Fruit fly (Drosophila melanogaster) whole organism, embryonic: ENCODE results near the gene AP-1-2beta.

Source experiments
- Atf3 ChIP-seq: fragments of 200-800 bp; sonication (Bioruptor generic); optimal IDR thresholded peaks from 3 replicates; lab custom pipeline; 2016; ENCODE audit warnings: missing biosample characterization, missing genetic modification characterization
- CG10431 ChIP-seq: fragments of 200-800 bp; sonication (Bioruptor generic); optimal IDR thresholded peaks from 3 replicates; lab custom pipeline; 2018; ENCODE audit warnings: missing biosample characterization, mild to moderate bottlenecking, missing genetic modification characterization
- CG12659 ChIP-seq: fragments of 200-800 bp; sonication (Bioruptor generic); optimal IDR thresholded peaks from 3 replicates; lab custom pipeline; 2017; ENCODE audit warnings: mild to moderate bottlenecking, missing biosample characterization, missing genetic modification reagents, missing genetic modification characterization
- CG12744 ChIP-seq: fragments of 200-800 bp; sonication (Bioruptor generic); optimal IDR thresholded peaks from 2 replicates; lab custom pipeline; 2016; ENCODE audit warnings: missing biosample characterization, missing genetic modification characterization
- CG13624 ChIP-seq: fragments of 200-800 bp; sonication (Bioruptor generic); optimal IDR thresholded peaks from 2 replicates; lab custom pipeline; 2016; ENCODE audit warnings: missing biosample characterization, missing genetic modification characterization
- CG1529 ChIP-seq: fragments of 200-800 bp; sonication (Bioruptor generic); optimal IDR thresholded peaks from 3 replicates; lab custom pipeline; 2018; ENCODE audit warnings: missing biosample characterization, missing genetic modification characterization
- CG1647 ChIP-seq: fragments of 200-800 bp; sonication (Bioruptor generic); optimal IDR thresholded peaks from 3 replicates; lab custom pipeline; 2016; ENCODE audit warnings: missing biosample characterization, missing genetic modification characterization
- CG17829 ChIP-seq: fragments of 200-800 bp; optimal IDR thresholded peaks from 2 replicates; lab custom pipeline; 2019; ENCODE audit warnings: missing biosample characterization, mild to moderate bottlenecking, missing genetic modification characterization, moderate library complexity
- CG2116 ChIP-seq: fragments of 200-800 bp; sonication (Bioruptor generic); optimal IDR thresholded peaks from 3 replicates; lab custom pipeline; 2018; ENCODE audit warnings: missing biosample characterization, mild to moderate bottlenecking, missing genetic modification characterization
- CG2129 ChIP-seq: fragments of 200-800 bp; sonication (Bioruptor generic); IDR thresholded peaks from 2 replicates; pipeline ENCODE4 v1.3.6; 2022; ENCODE audit warnings: missing biosample characterization, missing genetic modification characterization; ENCODE audit not compliant: partially characterized antibody
- CG31224 ChIP-seq: fragments of 200-800 bp; sonication (Bioruptor generic); IDR thresholded peaks from 2 replicates; pipeline ENCODE4 v1.3.6; 2022; ENCODE audit warnings: missing biosample characterization, missing genetic modification characterization
- CG4404 ChIP-seq: fragments of 200-800 bp; sonication (Bioruptor generic); IDR thresholded peaks from 2 replicates; pipeline ENCODE4 v1.3.6; 2022; ENCODE audit warnings: missing biosample characterization, missing genetic modification characterization
- CG4617 ChIP-seq: fragments of 200-800 bp; sonication (Bioruptor generic); optimal IDR thresholded peaks from 3 replicates; lab custom pipeline; 2016; ENCODE audit warnings: missing biosample characterization, missing genetic modification characterization, borderline replicate concordance
- CG5245 ChIP-seq: fragments of 200-800 bp; sonication (Bioruptor generic); optimal IDR thresholded peaks from 3 replicates; lab custom pipeline; 2016; ENCODE audit warnings: missing biosample characterization, missing genetic modification characterization
- CG6254 ChIP-seq: fragments of 200-800 bp; sonication (Bioruptor generic); optimal IDR thresholded peaks from 3 replicates; lab custom pipeline; 2017; ENCODE audit warnings: mild to moderate bottlenecking, missing biosample characterization, missing genetic modification reagents, missing genetic modification characterization
- CG7372 ChIP-seq: fragments of 200-800 bp; sonication (Bioruptor generic); IDR thresholded peaks from 2 replicates; pipeline ENCODE4 v1.3.6; 2022; ENCODE audit warnings: missing biosample characterization, missing genetic modification characterization
- CG8388 ChIP-seq: fragments of 200-800 bp; sonication (Bioruptor generic); optimal IDR thresholded peaks from 2 replicates; lab custom pipeline; 2019; ENCODE audit warnings: missing biosample characterization, mild to moderate bottlenecking, missing genetic modification characterization, moderate library complexity
- CG8944 ChIP-seq: fragments of 200-800 bp; sonication (Bioruptor generic); optimal IDR thresholded peaks from 3 replicates; lab custom pipeline; 2016; ENCODE audit warnings: missing biosample characterization, missing genetic modification characterization
- CG9876 ChIP-seq: fragments of 200-800 bp; sonication (Bioruptor generic); optimal IDR thresholded peaks from 2 replicates; lab custom pipeline; 2016; ENCODE audit warnings: missing biosample characterization, missing genetic modification characterization
- CG9932 ChIP-seq: fragments of 200-800 bp; sonication (Bioruptor generic); IDR thresholded peaks from 2 replicates; pipeline ENCODE4 v1.3.6; 2022; ENCODE audit warnings: missing biosample characterization, missing genetic modification characterization
- Dbx ChIP-seq: fragments of 200-800 bp; sonication (Bioruptor generic); IDR thresholded peaks from 3 replicates; pipeline ENCODE4 v1.3.6; 2022; ENCODE audit warnings: missing biosample characterization, missing genetic modification characterization
- Dp ChIP-seq: fragments of 200-800 bp; sonication (Bioruptor generic); optimal IDR thresholded peaks from 2 replicates; lab custom pipeline; 2018; ENCODE audit warnings: missing biosample characterization, mild to moderate bottlenecking, missing genetic modification characterization, moderate library complexity
- Drgx ChIP-seq: fragments of 200-800 bp; sonication (Bioruptor generic); IDR thresholded peaks from 2 replicates; pipeline ENCODE4 v1.3.6; 2022; ENCODE audit warnings: missing biosample characterization, missing genetic modification characterization
- GATAe ChIP-seq: fragments of 200-800 bp; sonication (Bioruptor generic); conservative IDR thresholded peaks from 2 replicates; pipeline ENCODE4 v1.3.6; 2022; ENCODE audit warnings: missing biosample characterization, missing genetic modification characterization
- Hr51 ChIP-seq, 2 experiments: fragments of 200-800 bp; sonication (Bioruptor generic); optimal IDR thresholded peaks; 2 replicates in 1 of 2; 3 replicates in 1 of 2; lab custom pipeline; 2016 to 2018; ENCODE audit warnings: missing biosample characterization in 2 of 2, missing genetic modification characterization in 2 of 2, mild to moderate bottlenecking in 1 of 2, moderate library complexity in 1 of 2
- MESR4 ChIP-seq: fragments of 200-800 bp; sonication (Bioruptor generic); optimal IDR thresholded peaks from 2 replicates; lab custom pipeline; 2018; ENCODE audit warnings: missing biosample characterization, mild to moderate bottlenecking, missing genetic modification characterization, moderate library complexity
- Sin3A ChIP-seq: fragments of >200 bp; optimal IDR thresholded peaks from 2 replicates; lab custom pipeline; 2018
- Sry-β ChIP-seq: fragments of 200-800 bp; sonication (Bioruptor generic); optimal IDR thresholded peaks from 2 replicates; lab custom pipeline; 2018; ENCODE audit warnings: missing biosample characterization, mild to moderate bottlenecking, missing genetic modification characterization, moderate library complexity
- aop ChIP-seq: fragments of 200-800 bp; sonication (Bioruptor generic); IDR thresholded peaks from 2 replicates; pipeline ENCODE4 v1.3.6; 2022; ENCODE audit warnings: missing biosample characterization, missing genetic modification characterization
- bigmax ChIP-seq: fragments of 200-800 bp; sonication (Bioruptor generic); optimal IDR thresholded peaks from 2 replicates; lab custom pipeline; 2018; ENCODE audit warnings: missing biosample characterization, mild to moderate bottlenecking, missing genetic modification characterization
- chn ChIP-seq: fragments of 200-800 bp; sonication (Bioruptor generic); optimal IDR thresholded peaks from 2 replicates; lab custom pipeline; 2016; ENCODE audit warnings: missing biosample characterization, missing genetic modification characterization
- ci ChIP-seq: fragments of 200-800 bp; sonication (Bioruptor generic); IDR thresholded peaks from 3 replicates; pipeline ENCODE4 v1.3.6; 2022; ENCODE audit warnings: missing biosample characterization, missing genetic modification characterization
- croc ChIP-seq: fragments of 200-800 bp; sonication (Bioruptor generic); conservative IDR thresholded peaks from 3 replicates; pipeline ENCODE4 v1.3.6; 2022; ENCODE audit warnings: missing biosample characterization, missing genetic modification characterization
- crol ChIP-seq: fragments of 200-800 bp; sonication (Bioruptor generic); IDR thresholded peaks from 2 replicates; pipeline ENCODE4 v1.3.6; 2022; ENCODE audit warnings: missing biosample characterization, missing genetic modification characterization
- fd3F ChIP-seq: fragments of 200-800 bp; sonication (Bioruptor generic); optimal IDR thresholded peaks from 2 replicates; lab custom pipeline; 2018; ENCODE audit warnings: missing biosample characterization, mild to moderate bottlenecking, missing genetic modification characterization, moderate library complexity
- ftz-f1 ChIP-seq: fragments of 200-800 bp; sonication (Bioruptor generic); optimal IDR thresholded peaks from 2 replicates; lab custom pipeline; 2016; ENCODE audit warnings: missing biosample characterization, missing genetic modification characterization
- hth ChIP-seq: fragments of >200 bp; optimal IDR thresholded peaks from 2 replicates; lab custom pipeline; 2017; ENCODE audit warnings: inconsistent platforms
- ind ChIP-seq: fragments of 200-800 bp; sonication (Bioruptor generic); optimal IDR thresholded peaks from 3 replicates; lab custom pipeline; 2016; ENCODE audit warnings: missing biosample characterization, missing genetic modification characterization
- lilli ChIP-seq: fragments of 200-800 bp; sonication (Bioruptor generic); optimal IDR thresholded peaks from 3 replicates; lab custom pipeline; 2016; ENCODE audit warnings: missing biosample characterization, missing genetic modification characterization
- lov ChIP-seq, 2 experiments: fragments of 200-800 bp in 1 of 2; fragments of >200 bp in 1 of 2; sonication (Bioruptor generic) in 1 of 2; IDR thresholded peaks in 1 of 2; optimal IDR thresholded peaks in 1 of 2; 2 replicates in 1 of 2; 3 replicates in 1 of 2; pipeline versions ENCODE4 v1.3.6 to Lab custom; 2017 to 2022; ENCODE audit warnings: missing biosample characterization in 1 of 2, missing genetic modification characterization in 1 of 2
- mam ChIP-seq: fragments of 200-800 bp; sonication (Bioruptor generic); optimal IDR thresholded peaks from 3 replicates; lab custom pipeline; 2016; ENCODE audit warnings: missing biosample characterization, missing genetic modification characterization
- mld ChIP-seq: fragments of 200-800 bp; sonication (Bioruptor generic); IDR thresholded peaks from 3 replicates; pipeline ENCODE4 v1.3.6; 2022; ENCODE audit warnings: missing biosample characterization, missing genetic modification characterization; ENCODE audit not compliant: partially characterized antibody
- pan ChIP-seq, 4 experiments: fragments of >200 bp in 3 of 4; fragments of 200-800 bp in 1 of 4; sonication (Bioruptor generic) in 1 of 4; optimal IDR thresholded peaks in 3 of 4; IDR thresholded peaks in 1 of 4; 2 replicates each; pipeline versions ENCODE4 v1.3.6 to Lab custom; 2017 to 2022; ENCODE audit warnings: missing biosample characterization in 2 of 4, missing genetic modification characterization in 2 of 4, mixed read lengths in 1 of 4
- pita ChIP-seq: fragments of 200-800 bp; sonication (Bioruptor generic); optimal IDR thresholded peaks from 2 replicates; lab custom pipeline; 2017; ENCODE audit warnings: missing biosample characterization, mild to moderate bottlenecking, missing genetic modification characterization
- sens-2 ChIP-seq: fragments of 200-800 bp; sonication (Bioruptor generic); IDR thresholded peaks from 2 replicates; pipeline ENCODE4 v1.3.6; 2022; ENCODE audit warnings: missing biosample characterization, missing genetic modification characterization
- ssp ChIP-seq: fragments of 200-800 bp; sonication (Bioruptor generic); IDR thresholded peaks from 2 replicates; pipeline ENCODE4 v1.3.6; 2022; ENCODE audit warnings: missing biosample characterization, missing genetic modification characterization
- stc ChIP-seq: fragments of 200-800 bp; sonication (Bioruptor generic); IDR thresholded peaks from 2 replicates; pipeline ENCODE4 v1.3.6; 2022; ENCODE audit warnings: missing biosample characterization, missing genetic modification characterization
- trh ChIP-seq: fragments of 200-800 bp; sonication (Bioruptor generic); optimal IDR thresholded peaks from 2 replicates; lab custom pipeline; 2016; ENCODE audit warnings: missing biosample characterization, missing genetic modification characterization
- z ChIP-seq: fragments of 200-800 bp; sonication (Bioruptor generic); IDR thresholded peaks from 3 replicates; pipeline ENCODE4 v1.3.6; 2022; ENCODE audit warnings: missing biosample characterization, missing genetic modification characterization

Gene AP-1-2beta

dm6 chrX:19683040-19683875 lies 47.5 kb upstream of the AP-1-2beta start, which contains the start of the genes dome and Ubqn (continued):
- TF ChIP-seq lov (optimal IDR thresholded peaks at IDR 0.05; lab: Kevin White, UChicago) (no peak), lov (GFP tag; IDR thresholded peaks at IDR 0.05; lab: Robert Waterston, UW) (no peak), CG4404 (no peak), aop (GFP tag; lab: Robert Waterston, UW) (no peak), CG1529 (no peak), MESR4 (GFP tag; lab: Kevin White, UChicago) (peak; percentile 74), Dbx (peak; percentile 32; the same call in 1 of the 3 replicates), Sry-β (GFP tag; lab: Kevin White, UChicago) (peak; percentile 58), fd3F (GFP tag; lab: Kevin White, UChicago) (no peak), lilli (GFP tag; lab: Kevin White, UChicago) (peak; percentile 31), Dp (GFP tag; lab: Kevin White, UChicago) (peak; percentile 49), Sin3A (lab: Kevin White, UChicago) (peak; percentile 100), pan (optimal IDR thresholded peaks at IDR 0.05; lab: Kevin White, UChicago) (no peak), pan (GFP tag; optimal IDR thresholded peaks at IDR 0.05 in 1 of 2, IDR thresholded peaks at IDR 0.05 in 1 of 2) (no peak), ind (GFP tag; lab: Kevin White, UChicago) (no peak), CG12744 (GFP tag; lab: Kevin White, UChicago) (no peak), stc (GFP tag; lab: Robert Waterston, UW) (no peak), CG31224 (no peak), Hr51 (GFP tag; optimal IDR thresholded peaks at IDR 0.05; lab: Kevin White, UChicago) (no peak), Atf3 (GFP tag; lab: Kevin White, UChicago) (no peak), hth (no peak), CG8388 (GFP tag; lab: Kevin White, UChicago) (no peak), Drgx (no peak), ssp (no peak; the same call in 1 of the 2 replicates), CG6254 (no peak), CG2116 (GFP tag; lab: Kevin White, UChicago) (peak; percentile 93), CG9932 (GFP tag; lab: Robert Waterston, UW) (no peak; the same call in 1 of the 2 replicates), CG9876 (GFP tag; lab: Kevin White, UChicago) (no peak), CG10431 (GFP tag; lab: Kevin White, UChicago) (no peak), CG12659 (peak; percentile 79), z (GFP tag; lab: Robert Waterston, UW) (no peak), pita (GFP tag; lab: Kevin White, UChicago) (no peak), ftz-f1 (GFP tag; lab: Kevin White, UChicago) (peak; percentile 86), CG2129 (peak; percentile 56; the same call in 1 of the 2 replicates), GATAe (GFP tag; lab: Robert Waterston, UW) (no peak), trh (GFP tag; lab: Kevin White, UChicago) (no peak), CG5245 (GFP tag; lab: Kevin White, UChicago) (no peak), sens-2 (GFP tag; lab: Robert Waterston, UW) (no peak), CG7372 (GFP tag; lab: Robert Waterston, UW) (no peak), mam (GFP tag; lab: Kevin White, UChicago) (no peak), croc (GFP tag; lab: Robert Waterston, UW) (no peak), mld (GFP tag; lab: Robert Waterston, UW) (peak; percentile 68; the same call in 2 of the 3 replicates), ci (no peak), chn (no peak), crol (GFP tag; lab: Robert Waterston, UW) (peak; percentile 92), CG4617 (GFP tag; lab: Kevin White, UChicago) (peak; percentile 51), bigmax (GFP tag; lab: Kevin White, UChicago) (no peak), CG1647 (GFP tag; lab: Kevin White, UChicago) (no peak), CG13624 (peak; percentile 56), CG17829 (tag; lab: Kevin White, UChicago) (no peak), CG8944 (GFP tag; lab: Kevin White, UChicago) (no peak)
